Fruit fly (Drosophila melanogaster): ENCODE data around the gene CG42831.

CG42831 gene

DNA sequence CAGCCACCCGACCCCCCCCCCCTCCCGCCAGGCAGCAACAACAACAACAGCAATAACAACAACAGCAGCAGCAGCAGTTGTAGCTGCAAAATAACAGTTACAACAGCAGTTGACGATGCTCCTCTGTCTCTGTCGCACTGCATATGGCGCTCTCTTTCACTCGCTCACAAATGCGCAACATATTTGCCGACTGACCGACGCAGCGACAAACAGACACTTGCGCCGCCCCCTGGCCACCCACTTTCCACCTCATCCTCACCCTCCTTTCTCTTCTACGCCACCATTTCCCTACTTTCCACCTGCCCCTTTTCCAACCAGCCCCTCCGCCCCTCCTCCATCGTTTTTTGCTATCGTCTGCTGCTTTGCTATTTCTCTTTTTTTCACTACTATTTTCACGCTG lies 39.4 kb downstream of the CG42831 start (continued):
- TF ChIP-seq pita (GFP tag; optimal IDR thresholded peaks at IDR 0.05) (no peak), slbo (GFP tag; IDR thresholded peaks at IDR 0.05) (0 out of 2 replicates have a peak, but pooled peaks have one; percentile 6), amos (GFP tag; IDR thresholded peaks at IDR 0.05; ENCODE audit: partially characterized antibody) (0 out of 2 replicates have a peak, but pooled peaks have one; percentile 25), Drgx (GFP tag; IDR thresholded peaks at IDR 0.05) (peak; percentile 65), CG12236 (GFP tag; optimal IDR thresholded peaks at IDR 0.05) (no peak), dan (GFP tag; IDR thresholded peaks at IDR 0.05) (no peak), crol (GFP tag; IDR thresholded peaks at IDR 0.05) (peak; percentile 90), Kr (GFP tag; optimal IDR thresholded peaks at IDR 0.05) (no peak), gsb-n (tag; optimal IDR thresholded peaks at IDR 0.05) (no peak), dmrt11E (tag; optimal IDR thresholded peaks at IDR 0.05) (no peak), hkb (optimal IDR thresholded peaks at IDR 0.05) (no peak), hkb (GFP tag; IDR thresholded peaks at IDR 0.05) (no peak), H2.0 (GFP tag; IDR thresholded peaks at IDR 0.05) (no peak), CG2678 (tag; optimal IDR thresholded peaks at IDR 0.05) (no peak), Ets65A (GFP tag) (no peak), CG3838 (GFP tag; optimal IDR thresholded peaks at IDR 0.05) (no peak), CG15479 (GFP tag; optimal IDR thresholded peaks at IDR 0.05) (peak; percentile 7), ap (GFP tag; IDR thresholded peaks at IDR 0.05) (no peak), CG15601 (tag; optimal IDR thresholded peaks at IDR 0.05) (no peak), sd (tag; optimal IDR thresholded peaks at IDR 0.05) (no peak), ac (GFP tag; optimal IDR thresholded peaks at IDR 0.05) (no peak)

dm6 chr3L:10854801-10855418 lies 40.3 kb downstream of the CG42831 start:
- TF ChIP-seq CG9932 (GFP tag; IDR thresholded peaks at IDR 0.05) (no peak), pan (optimal IDR thresholded peaks at IDR 0.05) (no peak), pan (GFP tag; optimal IDR thresholded peaks at IDR 0.05 in 1 of 2, IDR thresholded peaks at IDR 0.05 in 1 of 2) (no peak), Ssrp (tag; optimal IDR thresholded peaks at IDR 0.05) (peak; percentile 4), CG7556 (GFP tag; optimal IDR thresholded peaks at IDR 0.05) (peak; percentile 16), CG18262 (tag; optimal IDR thresholded peaks at IDR 0.05) (peak; percentile 32), HmgZ (tag; optimal IDR thresholded peaks at IDR 0.05) (no peak), sens (GFP tag) (peak; percentile 64), bsh (GFP tag; optimal IDR thresholded peaks at IDR 0.05) (peak in 1 of 2 experiments; percentile 70), Sry-β (GFP tag; optimal IDR thresholded peaks at IDR 0.05) (no peak), Drgx (GFP tag; IDR thresholded peaks at IDR 0.05) (peak; percentile 65), nom (GFP tag; optimal IDR thresholded peaks at IDR 0.05) (peak; percentile 35), Sox100B (GFP tag; optimal IDR thresholded peaks at IDR 0.05) (peak; percentile 22), CG11560 (tag; IDR thresholded peaks at IDR 0.05) (no peak), tup (GFP tag; optimal IDR thresholded peaks at IDR 0.05) (no peak), CG17361 (GFP tag; IDR thresholded peaks at IDR 0.05) (0 out of 3 replicates have a peak, but pooled peaks have one; percentile 17), dan (GFP tag; IDR thresholded peaks at IDR 0.05) (no peak), CG3995 (GFP tag; optimal IDR thresholded peaks at IDR 0.05) (peak; percentile 9), Oli (tag; optimal IDR thresholded peaks at IDR 0.05) (peak; percentile 6), CG10366 (GFP tag; IDR thresholded peaks at IDR 0.05) (peak; percentile 42), dmrt11E (tag; optimal IDR thresholded peaks at IDR 0.05) (peak; percentile 3), phol (tag; optimal IDR thresholded peaks at IDR 0.05) (peak; percentile 6), CG3847 (GFP tag; IDR thresholded peaks at IDR 0.05) (no peak), gem (tag; optimal IDR thresholded peaks at IDR 0.05) (peak; percentile 17), nerfin-1 (tag; optimal IDR thresholded peaks at IDR 0.05) (peak; percentile 70), Dip3 (GFP tag; optimal IDR thresholded peaks at IDR 0.05) (no peak), ham (GFP tag; IDR thresholded peaks at IDR 0.05) (no peak), CG31441 (GFP tag; IDR thresholded peaks at IDR 0.05) (0 out of 2 replicates have a peak, but pooled peaks have one; percentile 11), CG9817 (tag; optimal IDR thresholded peaks at IDR 0.05) (no peak), CG2199 (GFP tag; IDR thresholded peaks at IDR 0.05) (0 out of 3 replicates have a peak, but pooled peaks have one; percentile 11), CG9727 (GFP tag; optimal IDR thresholded peaks at IDR 0.05) (peak; percentile 47), lbe (GFP tag; optimal IDR thresholded peaks at IDR 0.05) (peak; percentile 55)

All from whole organism, embryonic.